Fruit fly (Drosophila melanogaster) whole organism, embryonic: ENCODE data around the gene CG3339.

Experiments
- Antp ChIP-seq: fragments of 200-800 bp; sonication (Bioruptor generic); optimal IDR thresholded peaks from 3 replicates; lab custom pipeline; 2016; ENCODE audit warnings: missing biosample characterization, missing genetic modification characterization
- CG11247 ChIP-seq: fragments of 200-800 bp; sonication (Bioruptor generic); IDR thresholded peaks from 2 replicates; pipeline ENCODE4 v1.3.6; 2022; ENCODE audit warnings: missing biosample characterization, missing genetic modification characterization
- CG11695 ChIP-seq: fragments of 200-800 bp; sonication (Bioruptor generic); IDR thresholded peaks from 3 replicates; pipeline ENCODE4 v1.3.6; 2022; ENCODE audit warnings: missing biosample characterization, missing genetic modification characterization
- CG14014 ChIP-seq: fragments of 200-800 bp; sonication (Bioruptor generic); IDR thresholded peaks from 2 replicates; pipeline ENCODE4 v1.3.6; 2022; ENCODE audit warnings: missing biosample characterization, missing genetic modification characterization
- CG16815 ChIP-seq: fragments of 200-800 bp; sonication (Bioruptor generic); optimal IDR thresholded peaks from 3 replicates; lab custom pipeline; 2017; ENCODE audit warnings: missing biosample characterization, mild to moderate bottlenecking, missing genetic modification characterization
- CG1792 ChIP-seq: fragments of 200-800 bp; sonication (Bioruptor generic); optimal IDR thresholded peaks from 2 replicates; lab custom pipeline; 2016; ENCODE audit warnings: missing biosample characterization, missing genetic modification characterization
- CG1832 ChIP-seq: fragments of 200-800 bp; sonication (Bioruptor generic); optimal IDR thresholded peaks from 2 replicates; lab custom pipeline; 2017; ENCODE audit warnings: missing biosample characterization, mild to moderate bottlenecking, missing genetic modification characterization, inconsistent platforms
- CG2116 ChIP-seq: fragments of 200-800 bp; sonication (Bioruptor generic); optimal IDR thresholded peaks from 3 replicates; lab custom pipeline; 2018; ENCODE audit warnings: missing biosample characterization, mild to moderate bottlenecking, missing genetic modification characterization
- CG2120 ChIP-seq: fragments of 200-800 bp; sonication (Bioruptor generic); optimal IDR thresholded peaks from 3 replicates; lab custom pipeline; 2016; ENCODE audit warnings: missing biosample characterization, missing genetic modification characterization
- CG2129 ChIP-seq: fragments of 200-800 bp; sonication (Bioruptor generic); IDR thresholded peaks from 2 replicates; pipeline ENCODE4 v1.3.6; 2022; ENCODE audit warnings: missing biosample characterization, missing genetic modification characterization; ENCODE audit not compliant: partially characterized antibody
- CG2202 ChIP-seq: fragments of 200-800 bp; sonication (Bioruptor generic); optimal IDR thresholded peaks from 2 replicates; lab custom pipeline; 2018; ENCODE audit warnings: missing biosample characterization, mild to moderate bottlenecking, missing genetic modification characterization
- CG2712 ChIP-seq: fragments of 200-800 bp; optimal IDR thresholded peaks from 3 replicates; lab custom pipeline; 2019; ENCODE audit warnings: missing biosample characterization, mild to moderate bottlenecking, missing genetic modification characterization, moderate library complexity
- CG2875 ChIP-seq: fragments of 200-800 bp; sonication (Bioruptor generic); optimal IDR thresholded peaks from 2 replicates; lab custom pipeline; 2017; ENCODE audit warnings: missing biosample characterization, mild to moderate bottlenecking, missing genetic modification characterization, missing genetic modification reagents
- CG30020 ChIP-seq: fragments of 200-800 bp; optimal IDR thresholded peaks from 2 replicates; lab custom pipeline; 2019; ENCODE audit warnings: missing biosample characterization, mild to moderate bottlenecking, missing genetic modification characterization, moderate library complexity
- CG3281 ChIP-seq: fragments of 200-800 bp; sonication (Bioruptor generic); optimal IDR thresholded peaks from 3 replicates; lab custom pipeline; 2017; ENCODE audit warnings: missing biosample characterization, mild to moderate bottlenecking, missing genetic modification characterization
- CG4617 ChIP-seq: fragments of 200-800 bp; sonication (Bioruptor generic); optimal IDR thresholded peaks from 3 replicates; lab custom pipeline; 2016; ENCODE audit warnings: missing biosample characterization, missing genetic modification characterization, borderline replicate concordance
- CG6791 ChIP-seq: fragments of 200-800 bp; sonication (Bioruptor generic); IDR thresholded peaks from 3 replicates; pipeline ENCODE4 v1.3.6; 2022; ENCODE audit warnings: missing biosample characterization, missing genetic modification characterization; ENCODE audit not compliant: partially characterized antibody
- CG9609 ChIP-seq: fragments of 200-800 bp; sonication (Bioruptor generic); optimal IDR thresholded peaks from 3 replicates; lab custom pipeline; 2016; ENCODE audit warnings: missing biosample characterization, missing genetic modification characterization
- CHES-1-like ChIP-seq: fragments of 200-800 bp; sonication (Bioruptor generic); optimal IDR thresholded peaks from 2 replicates; lab custom pipeline; 2016; ENCODE audit warnings: missing biosample characterization, missing genetic modification characterization
- Camta ChIP-seq: fragments of 200-800 bp; sonication (Bioruptor generic); optimal IDR thresholded peaks from 2 replicates; lab custom pipeline; 2016; ENCODE audit warnings: missing biosample characterization, missing genetic modification characterization
- D ChIP-seq, 2 experiments: fragments of 200-800 bp in 1 of 2; fragments of >200 bp in 1 of 2; sonication (Bioruptor generic) in 1 of 2; optimal IDR thresholded peaks; 2 replicates in 1 of 2; 3 replicates in 1 of 2; lab custom pipeline; 2017; ENCODE audit warnings: mild to moderate bottlenecking in 1 of 2, missing biosample characterization in 1 of 2, missing genetic modification characterization in 1 of 2, missing genetic modification reagents in 1 of 2
- Dad ChIP-seq: fragments of 200-800 bp; sonication (Bioruptor generic); optimal IDR thresholded peaks from 3 replicates; lab custom pipeline; 2016; ENCODE audit warnings: missing biosample characterization, missing genetic modification characterization
- Dp ChIP-seq: fragments of 200-800 bp; sonication (Bioruptor generic); optimal IDR thresholded peaks from 2 replicates; lab custom pipeline; 2018; ENCODE audit warnings: missing biosample characterization, mild to moderate bottlenecking, missing genetic modification characterization, moderate library complexity
- Gug ChIP-seq: fragments of 200-800 bp; sonication (Bioruptor generic); IDR thresholded peaks from 4 replicates; pipeline ENCODE4 v1.3.6; 2022; ENCODE audit warnings: missing biosample characterization, missing genetic modification characterization
- Hr39 ChIP-seq: fragments of >200 bp; optimal IDR thresholded peaks from 2 replicates; lab custom pipeline; 2017
- Mes4 ChIP-seq: fragments of 200-800 bp; sonication (Bioruptor generic); optimal IDR thresholded peaks from 2 replicates; lab custom pipeline; 2016; ENCODE audit warnings: missing biosample characterization, missing genetic modification characterization
- Mrtf ChIP-seq: fragments of 200-800 bp; sonication (Bioruptor generic); IDR thresholded peaks from 3 replicates; pipeline ENCODE4 v1.3.6; 2022; ENCODE audit warnings: missing biosample characterization, missing genetic modification characterization
- Nf-YB ChIP-seq: fragments of 200-800 bp; sonication (Bioruptor generic); optimal IDR thresholded peaks from 3 replicates; lab custom pipeline; 2019; ENCODE audit warnings: missing biosample characterization, mild to moderate bottlenecking, missing genetic modification characterization, moderate library complexity
- NfI ChIP-seq: fragments of 200-800 bp; sonication (Bioruptor generic); optimal IDR thresholded peaks from 3 replicates; lab custom pipeline; 2018; ENCODE audit warnings: missing biosample characterization, mild to moderate bottlenecking, missing genetic modification characterization, moderate library complexity
- Pdp1 ChIP-seq, 2 experiments: fragments of 200-800 bp; sonication (Bioruptor generic); optimal IDR thresholded peaks; 3 replicates each; lab custom pipeline; 2016; ENCODE audit warnings: missing biosample characterization in 2 of 2, missing genetic modification characterization in 2 of 2, mild to moderate bottlenecking in 1 of 2, moderate library complexity in 1 of 2
- Usf ChIP-seq: fragments of 200-800 bp; sonication (Bioruptor generic); optimal IDR thresholded peaks from 2 replicates; lab custom pipeline; 2017; ENCODE audit warnings: missing genotype, missing biosample characterization, missing genetic modification characterization
- cad ChIP-seq: fragments of >200 bp; optimal IDR thresholded peaks from 2 replicates; lab custom pipeline; 2017; ENCODE audit warnings: missing biosample characterization, missing genetic modification characterization
- chif ChIP-seq, 2 experiments: fragments of 200-800 bp; sonication (Bioruptor generic); optimal IDR thresholded peaks; 3 replicates each; lab custom pipeline; 2016; ENCODE audit warnings: missing biosample characterization in 2 of 2, missing genetic modification characterization in 2 of 2
- chinmo ChIP-seq: fragments of 200-800 bp; sonication (Bioruptor generic); IDR thresholded peaks from 4 replicates; pipeline ENCODE4 v1.3.6; 2022; ENCODE audit warnings: missing biosample characterization, missing genetic modification characterization; ENCODE audit not compliant: partially characterized antibody
- chn ChIP-seq: fragments of 200-800 bp; sonication (Bioruptor generic); optimal IDR thresholded peaks from 2 replicates; lab custom pipeline; 2016; ENCODE audit warnings: missing biosample characterization, missing genetic modification characterization
- corto ChIP-seq: fragments of 200-800 bp; sonication (Bioruptor generic); optimal IDR thresholded peaks from 2 replicates; lab custom pipeline; 2016; ENCODE audit warnings: missing biosample characterization, mild to moderate bottlenecking, missing genetic modification characterization, moderate library complexity
- da ChIP-seq: fragments of 200-800 bp; sonication (Bioruptor generic); optimal IDR thresholded peaks from 2 replicates; lab custom pipeline; 2016; ENCODE audit warnings: missing biosample characterization, missing genetic modification characterization
- dysf ChIP-seq: fragments of 200-800 bp; sonication (Bioruptor generic); IDR thresholded peaks from 3 replicates; pipeline ENCODE4 v1.3.6; 2022; ENCODE audit warnings: missing biosample characterization, missing genetic modification characterization
- exex ChIP-seq: fragments of 200-800 bp; sonication (Bioruptor generic); optimal IDR thresholded peaks from 4 replicates; lab custom pipeline; 2018; ENCODE audit warnings: missing biosample characterization, mild to moderate bottlenecking, missing genetic modification characterization, moderate library complexity
- jumu ChIP-seq: fragments of 200-800 bp; sonication (Bioruptor generic); optimal IDR thresholded peaks from 3 replicates; lab custom pipeline; 2016; ENCODE audit warnings: missing biosample characterization, missing genetic modification characterization
- lab ChIP-seq: fragments of 200-800 bp; sonication (Bioruptor generic); optimal IDR thresholded peaks from 3 replicates; lab custom pipeline; 2017; ENCODE audit warnings: missing biosample characterization, missing genetic modification characterization, mild to moderate bottlenecking, moderate library complexity, missing genetic modification reagents
- pb ChIP-seq: fragments of 200-800 bp; sonication (Bioruptor generic); optimal IDR thresholded peaks from 3 replicates; lab custom pipeline; 2016; ENCODE audit warnings: missing biosample characterization, missing genetic modification characterization
- phol ChIP-seq: fragments of 200-800 bp; sonication (Bioruptor generic); optimal IDR thresholded peaks from 3 replicates; lab custom pipeline; 2018; ENCODE audit warnings: missing biosample characterization, mild to moderate bottlenecking, missing genetic modification characterization, moderate library complexity
- prd ChIP-seq, 3 experiments: fragments of >200 bp in 2 of 3; fragments of 200-800 bp in 1 of 3; sonication (Bioruptor generic) in 1 of 3; optimal IDR thresholded peaks in 2 of 3; IDR thresholded peaks in 1 of 3; 2 replicates in 2 of 3; 3 replicates in 1 of 3; pipeline versions ENCODE4 v1.3.6 to Lab custom; 2017 to 2022; ENCODE audit warnings: missing biosample characterization in 1 of 3, missing genetic modification characterization in 1 of 3
- scrt ChIP-seq: fragments of 200-800 bp; sonication (Bioruptor generic); optimal IDR thresholded peaks from 2 replicates; lab custom pipeline; 2018; ENCODE audit warnings: missing biosample characterization, mild to moderate bottlenecking, missing genetic modification characterization, moderate library complexity
- shn ChIP-seq: fragments of 200-800 bp; sonication (Bioruptor generic); optimal IDR thresholded peaks from 3 replicates; lab custom pipeline; 2016; ENCODE audit warnings: missing biosample characterization, missing genetic modification characterization
- trem ChIP-seq: fragments of 200-800 bp; optimal IDR thresholded peaks from 3 replicates; lab custom pipeline; 2019; ENCODE audit warnings: missing biosample characterization, mild to moderate bottlenecking, missing genetic modification characterization, moderate library complexity
- zfh1 ChIP-seq: fragments of 200-800 bp; sonication (Bioruptor generic); IDR thresholded peaks from 3 replicates; pipeline ENCODE4 v1.3.6; 2022; ENCODE audit warnings: missing biosample characterization, missing genetic modification characterization

The CG3339 gene

DNA sequence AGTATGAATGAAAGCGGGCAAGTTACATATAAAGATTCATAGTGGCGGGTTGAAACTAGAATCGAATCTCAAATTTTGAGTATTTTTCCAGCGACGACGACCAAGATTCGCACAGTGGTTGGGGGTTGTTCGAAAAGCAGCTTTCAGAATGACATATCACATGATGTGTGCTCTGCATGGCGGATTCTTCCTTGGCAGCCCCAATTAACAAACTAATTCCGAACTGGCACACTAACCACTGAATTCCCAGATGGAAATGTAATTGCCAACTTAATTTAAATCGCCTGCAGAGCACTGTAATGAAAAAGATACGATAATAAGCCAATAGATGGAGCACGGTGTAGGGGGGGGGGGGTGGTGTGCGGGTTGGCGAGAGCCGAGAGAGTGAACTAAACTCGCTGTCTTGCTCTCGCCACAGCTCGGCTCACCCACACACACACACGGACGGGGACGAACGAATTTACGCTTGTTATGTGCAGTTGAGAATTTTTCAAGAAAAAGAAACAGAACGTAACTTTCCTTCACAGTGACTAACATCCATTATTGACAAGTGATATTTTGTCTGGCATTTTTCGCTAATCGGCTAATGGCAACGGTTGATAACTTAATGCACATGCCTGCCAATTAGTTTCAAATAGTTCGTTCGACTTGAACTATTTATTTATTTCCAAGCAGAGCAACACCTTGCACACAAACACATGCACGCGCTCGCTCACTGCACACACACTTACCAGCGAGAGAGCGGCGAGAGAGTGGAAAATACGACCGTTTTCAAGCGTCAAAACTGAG lies 40.9 kb downstream of the CG3339 start (continued):
- TF ChIP-seq da (GFP tag; lab: Kevin White, UChicago) (peak; percentile 77), CG1832 (GFP tag; lab: Kevin White, UChicago) (peak; percentile 35), chinmo (GFP tag; lab: Robert Waterston, UW) (peak; percentile 88; the same call in 3 of the 4 replicates), Gug (GFP tag; lab: Robert Waterston, UW) (peak; percentile 98), prd (optimal IDR thresholded peaks at IDR 0.05; lab: Kevin White, UChicago) (no peak), prd (GFP tag; IDR thresholded peaks at IDR 0.05; lab: Robert Waterston, UW) (peak; percentile 97), CG2129 (GFP tag; lab: Robert Waterston, UW) (no peak), CG4617 (peak; percentile 92), Mes4 (GFP tag; lab: Kevin White, UChicago) (peak; percentile 92), Dp (GFP tag; lab: Kevin White, UChicago) (peak; percentile 22), exex (peak; percentile 86), Dad (GFP tag; lab: Kevin White, UChicago) (peak; percentile 93), CG30020 (tag; lab: Kevin White, UChicago) (peak; percentile 48), trem (peak; percentile 89), chif (GFP tag; optimal IDR thresholded peaks at IDR 0.05; lab: Kevin White, UChicago) (peak; percentile 94), CG2712 (peak; percentile 94), D (optimal IDR thresholded peaks at IDR 0.05; lab: Kevin White, UChicago) (no peak), D (GFP tag; optimal IDR thresholded peaks at IDR 0.05; lab: Kevin White, UChicago) (peak; percentile 88), CG1792 (GFP tag; lab: Kevin White, UChicago) (peak; percentile 92), NfI (peak; percentile 96), pb (GFP tag; lab: Kevin White, UChicago) (peak; percentile 94), CG2120 (peak; percentile 98), CG2116 (GFP tag; lab: Kevin White, UChicago) (peak; percentile 65), cad (no peak), CG11247 (GFP tag; lab: Robert Waterston, UW) (peak; percentile 94), CG2202 (tag; lab: Kevin White, UChicago) (peak; percentile 81), CG2875 (GFP tag; lab: Kevin White, UChicago) (peak; percentile 89), Mrtf (peak; percentile 97), jumu (peak; percentile 95), CG16815 (GFP tag; lab: Kevin White, UChicago) (peak; percentile 97), Usf (GFP tag; lab: Kevin White, UChicago) (peak; percentile 92), Pdp1 (GFP tag; optimal IDR thresholded peaks at IDR 0.05; lab: Kevin White, UChicago) (peak; percentile 89 to 96), dysf (GFP tag; lab: Robert Waterston, UW) (peak; percentile 97), phol (tag; lab: Kevin White, UChicago) (peak; percentile 91), shn (GFP tag; lab: Kevin White, UChicago) (peak; percentile 96), CHES-1-like (peak; percentile 95), chn (GFP tag; lab: Kevin White, UChicago) (peak; percentile 97), Hr39 (lab: Kevin White, UChicago) (no peak), Camta (peak; percentile 87), corto (GFP tag; lab: Kevin White, UChicago) (peak; percentile 80), CG6791 (GFP tag; lab: Robert Waterston, UW) (peak; percentile 77; the same call in 2 of the 3 replicates), lab (GFP tag; lab: Kevin White, UChicago) (peak; percentile 98), CG14014 (peak; percentile 97), zfh1 (peak; percentile 98), Antp (GFP tag; lab: Kevin White, UChicago) (peak; percentile 97), scrt (GFP tag; lab: Kevin White, UChicago) (peak; percentile 90), CG9609 (GFP tag; lab: Kevin White, UChicago) (peak; percentile 97), Nf-YB (GFP tag; lab: Kevin White, UChicago) (peak; percentile 81), CG3281 (GFP tag; lab: Kevin White, UChicago) (peak; percentile 96), CG11695 (GFP tag; lab: Robert Waterston, UW) (peak; percentile 97)
